Worm (Caenorhabditis elegans): ENCODE measurements around the gene ttr-49.

DNA sequence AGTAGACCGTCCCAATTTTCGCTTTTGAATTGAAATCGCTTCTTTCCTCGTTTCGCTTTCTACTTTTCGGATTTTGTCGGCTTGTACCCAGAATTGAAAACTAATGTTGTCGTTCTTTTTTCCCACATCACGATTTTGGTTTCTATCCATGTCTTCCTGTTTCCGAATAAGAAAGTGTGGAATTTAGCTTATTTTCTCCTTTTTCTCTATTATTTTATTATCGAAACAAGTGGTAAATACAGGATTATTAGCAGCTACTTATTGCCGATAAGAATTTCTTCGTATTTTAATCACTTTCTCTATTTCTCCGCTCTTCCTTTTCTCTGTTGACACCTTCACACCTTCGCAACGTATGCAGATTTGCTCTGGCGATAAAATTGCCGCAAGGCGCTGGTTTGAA lies 28.6 kb upstream of the ttr-49 start:
- TF ChIP-seq dao-5 (tag; optimal IDR thresholded peaks at IDR 0.05) (no peak), W03F9.2 (tag; optimal IDR thresholded peaks at IDR 0.05) (no peak)

Data from whole organism, L4/young adult.